Worm (Caenorhabditis elegans) whole organism, L2 larva: ENCODE results near the gene pitr-1.
A peak's percentile ranks its signal among the peaks of the same experiment; 100 is the strongest.

Experiments
- C34F6.9 ChIP-seq: fragments of 150-350 bp; optimal IDR thresholded peaks from 2 replicates; lab custom pipeline; 2014; ENCODE audit warnings: missing biosample characterization, missing genetic modification characterization
- F13H6.1 ChIP-seq: sonication (generic microtip); optimal IDR thresholded peaks from 2 replicates; lab custom pipeline; 2016; ENCODE audit warnings: missing genetic modification characterization, missing compliant biosample characterization
- R02D3.7 ChIP-seq: fragments of 150-350 bp; optimal IDR thresholded peaks from 2 replicates; lab custom pipeline; 2014; ENCODE audit warnings: missing biosample characterization, missing genetic modification characterization
- Y55F3AM.14 ChIP-seq: fragments of 200-800 bp; sonication (Bioruptor generic); optimal IDR thresholded peaks from 2 replicates; lab custom pipeline; 2018; ENCODE audit warnings: mild to moderate bottlenecking, missing genetic modification characterization, missing compliant biosample characterization
- ZK546.5 ChIP-seq: sonication (generic microtip); optimal IDR thresholded peaks from 2 replicates; lab custom pipeline; 2017; ENCODE audit warnings: missing biosample characterization, missing genetic modification characterization
- alr-1 ChIP-seq: fragments of 150-350 bp; optimal IDR thresholded peaks from 2 replicates; lab custom pipeline; 2014; ENCODE audit warnings: missing biosample characterization, missing genetic modification characterization
- aly-2 ChIP-seq: fragments of 150-350 bp; optimal IDR thresholded peaks from 2 replicates; lab custom pipeline; 2014; ENCODE audit warnings: missing biosample characterization, missing genetic modification characterization
- ama-1 ChIP-seq: fragments of 150-350 bp; optimal IDR thresholded peaks from 2 replicates; lab custom pipeline; 2018; ENCODE audit warnings: inconsistent platforms
- blmp-1 ChIP-seq: sonication (generic microtip); optimal IDR thresholded peaks from 2 replicates; lab custom pipeline; 2017; ENCODE audit warnings: missing genetic modification characterization, mild to moderate bottlenecking, missing compliant biosample characterization, antibody characterized with exemption, moderate library complexity; ENCODE audit not compliant: insufficient read depth
- ceh-16 ChIP-seq: fragments of 150-350 bp; optimal IDR thresholded peaks from 2 replicates; lab custom pipeline; 2014; ENCODE audit warnings: missing biosample characterization, missing genetic modification characterization
- ceh-82 ChIP-seq: fragments of 150-350 bp; optimal IDR thresholded peaks from 2 replicates; lab custom pipeline; 2014; ENCODE audit warnings: missing biosample characterization, missing genetic modification characterization
- crh-2 ChIP-seq: sonication (generic microtip); optimal IDR thresholded peaks from 2 replicates; lab custom pipeline; 2017; ENCODE audit warnings: missing biosample characterization, missing genetic modification characterization
- dmd-4 ChIP-seq: sonication (generic microtip); optimal IDR thresholded peaks from 2 replicates; lab custom pipeline; 2017; ENCODE audit warnings: missing biosample characterization, missing genetic modification characterization
- egl-27 ChIP-seq: sonication (generic microtip); optimal IDR thresholded peaks from 3 replicates; lab custom pipeline; 2017; ENCODE audit warnings: missing biosample characterization, missing genetic modification reagents, missing genetic modification characterization
- elt-1 ChIP-seq: fragments of 150-350 bp; optimal IDR thresholded peaks from 2 replicates; lab custom pipeline; 2014; ENCODE audit warnings: missing biosample characterization, missing genetic modification characterization
- fos-1 ChIP-seq: fragments of 150-350 bp; optimal IDR thresholded peaks from 2 replicates; lab custom pipeline; 2014; ENCODE audit warnings: missing biosample characterization, missing genetic modification characterization
- gmeb-1 ChIP-seq: fragments of 150-350 bp; optimal IDR thresholded peaks from 2 replicates; lab custom pipeline; 2014; ENCODE audit warnings: missing biosample characterization, missing genetic modification characterization
- lin-11 ChIP-seq: fragments of 150-350 bp; sonication (generic microtip); optimal IDR thresholded peaks from 2 replicates; lab custom pipeline; 2014; ENCODE audit warnings: missing biosample characterization, missing genetic modification characterization, inconsistent platforms, mixed read lengths
- lin-13 ChIP-seq: fragments of 150-350 bp; optimal IDR thresholded peaks from 2 replicates; lab custom pipeline; 2014; ENCODE audit warnings: missing biosample characterization, missing genetic modification reagents, missing genetic modification characterization
- lin-39 ChIP-seq: fragments of 150-350 bp; optimal IDR thresholded peaks from 2 replicates; lab custom pipeline; 2014; ENCODE audit warnings: missing biosample characterization, missing genetic modification reagents, missing genetic modification characterization
- lsy-2 ChIP-seq, 2 experiments: fragments of 150-350 bp in 1 of 2; sonication (generic microtip) in 1 of 2; optimal IDR thresholded peaks; 2 replicates each; lab custom pipeline; 2014 to 2017; ENCODE audit warnings: missing biosample characterization in 2 of 2, missing genetic modification characterization in 2 of 2
- mab-5 ChIP-seq: fragments of 150-350 bp; optimal IDR thresholded peaks from 2 replicates; lab custom pipeline; 2014; ENCODE audit warnings: missing biosample characterization, missing genetic modification characterization
- mbf-1 ChIP-seq: sonication (generic microtip); optimal IDR thresholded peaks from 2 replicates; lab custom pipeline; 2017; ENCODE audit warnings: missing biosample characterization, missing genetic modification characterization
- mdl-1 ChIP-seq, 2 experiments: fragments of 150-350 bp in 1 of 2; sonication (generic microtip) in 1 of 2; optimal IDR thresholded peaks; 2 replicates each; lab custom pipeline; 2017; ENCODE audit warnings: missing biosample characterization in 2 of 2, missing genetic modification characterization in 2 of 2
- nhr-10 ChIP-seq: sonication (generic microtip); optimal IDR thresholded peaks from 2 replicates; lab custom pipeline; 2017; ENCODE audit warnings: missing biosample characterization, missing genetic modification characterization
- nhr-11 ChIP-seq: fragments of 150-350 bp; optimal IDR thresholded peaks from 2 replicates; lab custom pipeline; 2014; ENCODE audit warnings: missing biosample characterization, missing genetic modification characterization
- nhr-12 ChIP-seq: fragments of 150-350 bp; optimal IDR thresholded peaks from 2 replicates; lab custom pipeline; 2014; ENCODE audit warnings: missing biosample characterization, missing genetic modification characterization
- nhr-129 ChIP-seq: fragments of 150-350 bp; optimal IDR thresholded peaks from 2 replicates; lab custom pipeline; 2014; ENCODE audit warnings: missing biosample characterization, missing genetic modification characterization
- nhr-21 ChIP-seq: fragments of 150-350 bp; optimal IDR thresholded peaks from 2 replicates; lab custom pipeline; 2014; ENCODE audit warnings: missing biosample characterization, missing genetic modification characterization
- nhr-23 ChIP-seq: fragments of 150-350 bp; optimal IDR thresholded peaks from 2 replicates; lab custom pipeline; 2014; ENCODE audit warnings: missing biosample characterization, missing genetic modification reagents, missing genetic modification characterization
- nhr-237 ChIP-seq: fragments of 150-350 bp; optimal IDR thresholded peaks from 2 replicates; lab custom pipeline; 2014; ENCODE audit warnings: missing biosample characterization, missing genetic modification characterization
- nhr-25 ChIP-seq: fragments of 150-350 bp; sonication (generic microtip); optimal IDR thresholded peaks from 3 replicates; lab custom pipeline; 2014; ENCODE audit warnings: missing biosample characterization, missing genetic modification characterization
- nhr-6 ChIP-seq: fragments of 150-350 bp; optimal IDR thresholded peaks from 2 replicates; lab custom pipeline; 2014; ENCODE audit warnings: missing biosample characterization, missing genetic modification characterization
- nhr-77 ChIP-seq: fragments of 150-350 bp; optimal IDR thresholded peaks from 2 replicates; lab custom pipeline; 2014; ENCODE audit warnings: missing biosample characterization, missing genetic modification characterization
- peb-1 ChIP-seq: fragments of 150-350 bp; optimal IDR thresholded peaks from 2 replicates; lab custom pipeline; 2014; ENCODE audit warnings: missing biosample characterization, missing genetic modification characterization
- sem-4 ChIP-seq: fragments of 150-350 bp; optimal IDR thresholded peaks from 2 replicates; lab custom pipeline; 2014; ENCODE audit warnings: missing biosample characterization, missing genetic modification reagents, missing genetic modification characterization
- skn-1 ChIP-seq: sonication (generic microtip); optimal IDR thresholded peaks from 2 replicates; lab custom pipeline; 2017; ENCODE audit warnings: missing biosample characterization, missing genetic modification characterization
- sma-3 ChIP-seq: sonication (generic microtip); optimal IDR thresholded peaks from 2 replicates; lab custom pipeline; 2016; ENCODE audit warnings: missing genetic modification reagents, missing genetic modification characterization, missing compliant biosample characterization
- sma-9 ChIP-seq, 2 experiments: fragments of 150-350 bp in 1 of 2; sonication (generic microtip) in 1 of 2; optimal IDR thresholded peaks; 2 replicates each; lab custom pipeline; 2014 to 2016; ENCODE audit warnings: missing genetic modification characterization in 2 of 2, mild to moderate bottlenecking in 1 of 2, missing biosample characterization in 1 of 2, missing compliant biosample characterization in 1 of 2, missing genetic modification reagents in 1 of 2, moderate library complexity in 1 of 2
- snpc-4 ChIP-seq: fragments of 150-350 bp; optimal IDR thresholded peaks from 2 replicates; lab custom pipeline; 2014; ENCODE audit warnings: missing biosample characterization, missing genetic modification characterization
- unc-39 ChIP-seq: fragments of 150-350 bp; optimal IDR thresholded peaks from 2 replicates; lab custom pipeline; 2014; ENCODE audit warnings: missing biosample characterization, missing genetic modification characterization
- unc-55 ChIP-seq: fragments of 150-350 bp; sonication (generic microtip); optimal IDR thresholded peaks from 3 replicates; lab custom pipeline; 2014; ENCODE audit warnings: missing biosample characterization, missing genetic modification reagents, missing genetic modification characterization
- unc-62 ChIP-seq: fragments of 150-350 bp; optimal IDR thresholded peaks from 2 replicates; lab custom pipeline; 2014; ENCODE audit warnings: missing biosample characterization, missing genetic modification reagents, missing genetic modification characterization
- zag-1 ChIP-seq: fragments of 150-350 bp; optimal IDR thresholded peaks from 2 replicates; lab custom pipeline; 2014; ENCODE audit warnings: missing biosample characterization, missing genetic modification characterization
- ztf-1 ChIP-seq: fragments of 200-800 bp; sonication (Bioruptor generic); conservative IDR thresholded peaks from 2 replicates; pipeline ENCODE4 v1.3.6; 2022; ENCODE audit warnings: missing genetic modification characterization, missing compliant biosample characterization
- ztf-11 ChIP-seq: sonication (generic microtip); optimal IDR thresholded peaks from 2 replicates; lab custom pipeline; 2017; ENCODE audit warnings: missing biosample characterization, missing genetic modification characterization
- ztf-4 ChIP-seq: fragments of 150-350 bp; optimal IDR thresholded peaks from 2 replicates; lab custom pipeline; 2014; ENCODE audit warnings: missing biosample characterization, missing genetic modification characterization

Gene pitr-1

DNA sequence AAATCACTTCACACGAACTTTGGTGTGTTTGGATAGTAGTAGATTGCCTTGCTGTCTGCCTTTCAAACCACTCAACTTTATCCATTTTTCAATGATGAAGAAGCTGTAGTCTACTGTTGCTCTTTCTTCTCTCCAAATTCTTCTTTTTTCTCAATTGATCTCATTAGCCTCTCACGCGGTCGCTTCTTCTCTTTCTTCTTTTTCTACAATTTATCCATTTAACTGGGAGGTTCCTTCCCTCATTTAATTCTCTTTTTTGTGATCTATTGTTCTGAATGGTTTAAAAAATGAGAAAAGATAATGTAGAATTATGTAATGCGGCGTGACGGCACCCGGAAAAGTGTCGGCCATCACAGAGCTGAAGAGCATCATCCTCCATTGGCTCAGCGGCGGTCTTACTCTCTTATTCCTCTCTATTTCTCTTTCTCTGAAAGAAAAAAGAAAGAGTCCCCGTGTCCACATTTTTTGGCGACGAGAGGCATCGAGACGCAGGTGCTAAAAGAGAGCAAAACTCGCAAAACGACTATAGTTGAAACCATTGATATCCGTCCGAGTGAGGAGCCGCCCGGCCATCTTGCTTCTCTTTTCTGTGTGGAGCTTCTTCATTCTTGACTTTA lies 6.7 kb downstream of the pitr-1 start (continued):
- TF ChIP-seq nhr-21 (tag; lab: Kevin White, UChicago) (no peak), crh-2 (tag; lab: Kevin White, UChicago) (no peak), fos-1 (tag; lab: Kevin White, UChicago) (no peak), ztf-1 (GFP tag; lab: Robert Waterston, UW) (no peak), ztf-11 (tag; lab: Kevin White, UChicago) (no peak), aly-2 (no peak), nhr-6 (tag; lab: Kevin White, UChicago) (no peak), dmd-4 (tag; lab: Kevin White, UChicago) (no peak), nhr-23 (tag; lab: Kevin White, UChicago) (no peak), ceh-82 (tag; lab: Kevin White, UChicago) (no peak), egl-27 (tag; lab: Kevin White, UChicago) (no peak), skn-1 (tag; lab: Kevin White, UChicago) (no peak), nhr-77 (tag; lab: Kevin White, UChicago) (no peak), nhr-25 (tag; lab: Kevin White, UChicago) (no peak), C34F6.9 (peak; percentile 23), mab-5 (tag; lab: Kevin White, UChicago) (no peak), ama-1 (no peak), F13H6.1 (tag; lab: Kevin White, UChicago) (peak; percentile 55), nhr-10 (tag; lab: Kevin White, UChicago) (no peak), sma-3 (GFP tag; lab: Kevin White, UChicago) (no peak), zag-1 (tag; lab: Kevin White, UChicago) (no peak), sem-4 (tag; lab: Kevin White, UChicago) (no peak), elt-1 (tag; lab: Kevin White, UChicago) (no peak)

ce11 chrIV:7402077-7402476 lies 8.2 kb downstream of the pitr-1 start:
- TF ChIP-seq nhr-11 (tag; lab: Kevin White, UChicago), result no peak
- TF ChIP-seq nhr-25 (tag; lab: Kevin White, UChicago), result no peak
- TF ChIP-seq crh-2 (tag; lab: Kevin White, UChicago), result peak; percentile 72
- peak; percentile 94 for TF ChIP-seq zag-1 (tag; lab: Kevin White, UChicago)
- TF ChIP-seq lin-13 (GFP tag; lab: Kevin White, UChicago), result peak; percentile 59
- TF ChIP-seq nhr-6 (tag; lab: Kevin White, UChicago), result peak; percentile 42
- TF ChIP-seq ZK546.5 (tag; lab: Kevin White, UChicago), result no peak
- no peak for TF ChIP-seq mbf-1 (tag; lab: Kevin White, UChicago)
- TF ChIP-seq F13H6.1 (tag; lab: Kevin White, UChicago), result peak; percentile 88
- TF ChIP-seq nhr-10 (tag; lab: Kevin White, UChicago), result no peak
- TF ChIP-seq ztf-11 (tag; lab: Kevin White, UChicago), result no peak
- no peak for TF ChIP-seq sma-3 (GFP tag; lab: Kevin White, UChicago)
- TF ChIP-seq egl-27 (tag; lab: Kevin White, UChicago), result peak; percentile 65
- no peak for TF ChIP-seq skn-1 (tag; lab: Kevin White, UChicago)
- TF ChIP-seq mdl-1 (tag; optimal IDR thresholded peaks at IDR 0.05; lab: Kevin White, UChicago), result peak in 1 of 2 experiments; percentile 74
- TF ChIP-seq unc-39, result no peak
- TF ChIP-seq ceh-82 (tag; lab: Kevin White, UChicago), result peak; percentile 32
- TF ChIP-seq blmp-1, result no peak
- TF ChIP-seq elt-1 (tag; lab: Kevin White, UChicago), result no peak
- TF ChIP-seq nhr-77 (tag; lab: Kevin White, UChicago), result no peak
- TF ChIP-seq alr-1 (tag; lab: Kevin White, UChicago), result no peak
- no peak for TF ChIP-seq nhr-12 (tag; lab: Kevin White, UChicago)
- peak; percentile 81 for TF ChIP-seq lin-11 (tag; lab: Kevin White, UChicago)
- no peak for TF ChIP-seq peb-1
- TF ChIP-seq nhr-23 (tag; lab: Kevin White, UChicago), result no peak
- TF ChIP-seq sma-9 (GFP tag; optimal IDR thresholded peaks at IDR 0.05; lab: Kevin White, UChicago), result peak; percentile 75
- TF ChIP-seq sma-9 (tag; optimal IDR thresholded peaks at IDR 0.05; lab: Kevin White, UChicago), result no peak
- TF ChIP-seq sem-4 (tag; lab: Kevin White, UChicago), result peak; percentile 82
- TF ChIP-seq gmeb-1 (tag; lab: Kevin White, UChicago), result no peak
- TF ChIP-seq fos-1 (tag; lab: Kevin White, UChicago), result peak; percentile 59
- TF ChIP-seq ztf-1 (GFP tag; lab: Robert Waterston, UW), result no peak
- TF ChIP-seq R02D3.7 (tag; lab: Kevin White, UChicago), result no peak
- TF ChIP-seq nhr-21 (tag; lab: Kevin White, UChicago), result no peak
- peak; percentile 57 for TF ChIP-seq Y55F3AM.14 (GFP tag; lab: Kevin White, UChicago)
- TF ChIP-seq dmd-4 (tag; lab: Kevin White, UChicago), result no peak
- no peak for TF ChIP-seq unc-62 (GFP tag; lab: Kevin White, UChicago)
- no peak for TF ChIP-seq aly-2
- TF ChIP-seq mab-5 (tag; lab: Kevin White, UChicago), result peak; percentile 67
- TF ChIP-seq unc-55, result peak; percentile 89
- TF ChIP-seq lin-39 (tag; lab: Kevin White, UChicago), result no peak
- TF ChIP-seq ztf-4, result peak; percentile 56
- TF ChIP-seq nhr-129 (tag; lab: Kevin White, UChicago), result peak; percentile 87
- TF ChIP-seq ama-1, result no peak
- no peak for TF ChIP-seq ceh-16 (tag; lab: Kevin White, UChicago)
- peak; percentile 92 for TF ChIP-seq C34F6.9
- no peak for TF ChIP-seq snpc-4 (tag; lab: Kevin White, UChicago)
- peak; percentile 61 to 79 for TF ChIP-seq lsy-2 (tag; optimal IDR thresholded peaks at IDR 0.05; lab: Kevin White, UChicago)
- no peak for TF ChIP-seq nhr-237 (tag; lab: Kevin White, UChicago)
